Worm (Caenorhabditis elegans) whole organism, L2 larva: ENCODE results near the gene R10E11.9.

Experiments
- C34F6.9 ChIP-seq: fragments of 150-350 bp; optimal IDR thresholded peaks from 2 replicates; lab custom pipeline; 2014; ENCODE audit warnings: missing biosample characterization, missing genetic modification characterization
- F13H6.1 ChIP-seq: sonication (generic microtip); optimal IDR thresholded peaks from 2 replicates; lab custom pipeline; 2016; ENCODE audit warnings: missing genetic modification characterization, missing compliant biosample characterization
- R02D3.7 ChIP-seq: fragments of 150-350 bp; optimal IDR thresholded peaks from 2 replicates; lab custom pipeline; 2014; ENCODE audit warnings: missing biosample characterization, missing genetic modification characterization
- Y55F3AM.14 ChIP-seq: fragments of 200-800 bp; sonication (Bioruptor generic); optimal IDR thresholded peaks from 2 replicates; lab custom pipeline; 2018; ENCODE audit warnings: mild to moderate bottlenecking, missing genetic modification characterization, missing compliant biosample characterization
- ZK546.5 ChIP-seq: sonication (generic microtip); optimal IDR thresholded peaks from 2 replicates; lab custom pipeline; 2017; ENCODE audit warnings: missing biosample characterization, missing genetic modification characterization
- alr-1 ChIP-seq: fragments of 150-350 bp; optimal IDR thresholded peaks from 2 replicates; lab custom pipeline; 2014; ENCODE audit warnings: missing biosample characterization, missing genetic modification characterization
- aly-2 ChIP-seq: fragments of 150-350 bp; optimal IDR thresholded peaks from 2 replicates; lab custom pipeline; 2014; ENCODE audit warnings: missing biosample characterization, missing genetic modification characterization
- ama-1 ChIP-seq: fragments of 150-350 bp; optimal IDR thresholded peaks from 2 replicates; lab custom pipeline; 2018; ENCODE audit warnings: inconsistent platforms
- ceh-16 ChIP-seq: fragments of 150-350 bp; optimal IDR thresholded peaks from 2 replicates; lab custom pipeline; 2014; ENCODE audit warnings: missing biosample characterization, missing genetic modification characterization
- ceh-82 ChIP-seq: fragments of 150-350 bp; optimal IDR thresholded peaks from 2 replicates; lab custom pipeline; 2014; ENCODE audit warnings: missing biosample characterization, missing genetic modification characterization
- crh-2 ChIP-seq: sonication (generic microtip); optimal IDR thresholded peaks from 2 replicates; lab custom pipeline; 2017; ENCODE audit warnings: missing biosample characterization, missing genetic modification characterization
- dmd-4 ChIP-seq: sonication (generic microtip); optimal IDR thresholded peaks from 2 replicates; lab custom pipeline; 2017; ENCODE audit warnings: missing biosample characterization, missing genetic modification characterization
- elt-1 ChIP-seq: fragments of 150-350 bp; optimal IDR thresholded peaks from 2 replicates; lab custom pipeline; 2014; ENCODE audit warnings: missing biosample characterization, missing genetic modification characterization
- elt-3 ChIP-seq: sonication (generic microtip); optimal IDR thresholded peaks from 2 replicates; lab custom pipeline; 2017; ENCODE audit warnings: missing biosample characterization, missing genetic modification characterization
- fos-1 ChIP-seq: fragments of 150-350 bp; optimal IDR thresholded peaks from 2 replicates; lab custom pipeline; 2014; ENCODE audit warnings: missing biosample characterization, missing genetic modification characterization
- gmeb-1 ChIP-seq: fragments of 150-350 bp; optimal IDR thresholded peaks from 2 replicates; lab custom pipeline; 2014; ENCODE audit warnings: missing biosample characterization, missing genetic modification characterization
- lin-11 ChIP-seq: fragments of 150-350 bp; sonication (generic microtip); optimal IDR thresholded peaks from 2 replicates; lab custom pipeline; 2014; ENCODE audit warnings: missing biosample characterization, missing genetic modification characterization, inconsistent platforms, mixed read lengths
- lin-13 ChIP-seq: fragments of 150-350 bp; optimal IDR thresholded peaks from 2 replicates; lab custom pipeline; 2014; ENCODE audit warnings: missing biosample characterization, missing genetic modification reagents, missing genetic modification characterization
- lin-39 ChIP-seq: fragments of 150-350 bp; optimal IDR thresholded peaks from 2 replicates; lab custom pipeline; 2014; ENCODE audit warnings: missing biosample characterization, missing genetic modification reagents, missing genetic modification characterization
- lsy-2 ChIP-seq, 2 experiments: fragments of 150-350 bp in 1 of 2; sonication (generic microtip) in 1 of 2; optimal IDR thresholded peaks; 2 replicates each; lab custom pipeline; 2014 to 2017; ENCODE audit warnings: missing biosample characterization in 2 of 2, missing genetic modification characterization in 2 of 2
- mab-5 ChIP-seq: fragments of 150-350 bp; optimal IDR thresholded peaks from 2 replicates; lab custom pipeline; 2014; ENCODE audit warnings: missing biosample characterization, missing genetic modification characterization
- mdl-1 ChIP-seq, 2 experiments: fragments of 150-350 bp in 1 of 2; sonication (generic microtip) in 1 of 2; optimal IDR thresholded peaks; 2 replicates each; lab custom pipeline; 2017; ENCODE audit warnings: missing biosample characterization in 2 of 2, missing genetic modification characterization in 2 of 2
- nhr-10 ChIP-seq: sonication (generic microtip); optimal IDR thresholded peaks from 2 replicates; lab custom pipeline; 2017; ENCODE audit warnings: missing biosample characterization, missing genetic modification characterization
- nhr-11 ChIP-seq: fragments of 150-350 bp; optimal IDR thresholded peaks from 2 replicates; lab custom pipeline; 2014; ENCODE audit warnings: missing biosample characterization, missing genetic modification characterization
- nhr-12 ChIP-seq: fragments of 150-350 bp; optimal IDR thresholded peaks from 2 replicates; lab custom pipeline; 2014; ENCODE audit warnings: missing biosample characterization, missing genetic modification characterization
- nhr-129 ChIP-seq: fragments of 150-350 bp; optimal IDR thresholded peaks from 2 replicates; lab custom pipeline; 2014; ENCODE audit warnings: missing biosample characterization, missing genetic modification characterization
- nhr-21 ChIP-seq: fragments of 150-350 bp; optimal IDR thresholded peaks from 2 replicates; lab custom pipeline; 2014; ENCODE audit warnings: missing biosample characterization, missing genetic modification characterization
- nhr-23 ChIP-seq: fragments of 150-350 bp; optimal IDR thresholded peaks from 2 replicates; lab custom pipeline; 2014; ENCODE audit warnings: missing biosample characterization, missing genetic modification reagents, missing genetic modification characterization
- nhr-25 ChIP-seq: fragments of 150-350 bp; sonication (generic microtip); optimal IDR thresholded peaks from 3 replicates; lab custom pipeline; 2014; ENCODE audit warnings: missing biosample characterization, missing genetic modification characterization
- nhr-77 ChIP-seq: fragments of 150-350 bp; optimal IDR thresholded peaks from 2 replicates; lab custom pipeline; 2014; ENCODE audit warnings: missing biosample characterization, missing genetic modification characterization
- peb-1 ChIP-seq: fragments of 150-350 bp; optimal IDR thresholded peaks from 2 replicates; lab custom pipeline; 2014; ENCODE audit warnings: missing biosample characterization, missing genetic modification characterization
- skn-1 ChIP-seq: sonication (generic microtip); optimal IDR thresholded peaks from 2 replicates; lab custom pipeline; 2017; ENCODE audit warnings: missing biosample characterization, missing genetic modification characterization
- sma-3 ChIP-seq: sonication (generic microtip); optimal IDR thresholded peaks from 2 replicates; lab custom pipeline; 2016; ENCODE audit warnings: missing genetic modification reagents, missing genetic modification characterization, missing compliant biosample characterization
- sma-9 ChIP-seq, 2 experiments: fragments of 150-350 bp in 1 of 2; sonication (generic microtip) in 1 of 2; optimal IDR thresholded peaks; 2 replicates each; lab custom pipeline; 2014 to 2016; ENCODE audit warnings: missing genetic modification characterization in 2 of 2, mild to moderate bottlenecking in 1 of 2, missing biosample characterization in 1 of 2, missing compliant biosample characterization in 1 of 2, missing genetic modification reagents in 1 of 2, moderate library complexity in 1 of 2
- snpc-4 ChIP-seq: fragments of 150-350 bp; optimal IDR thresholded peaks from 2 replicates; lab custom pipeline; 2014; ENCODE audit warnings: missing biosample characterization, missing genetic modification characterization
- unc-39 ChIP-seq: fragments of 150-350 bp; optimal IDR thresholded peaks from 2 replicates; lab custom pipeline; 2014; ENCODE audit warnings: missing biosample characterization, missing genetic modification characterization
- unc-55 ChIP-seq: fragments of 150-350 bp; sonication (generic microtip); optimal IDR thresholded peaks from 3 replicates; lab custom pipeline; 2014; ENCODE audit warnings: missing biosample characterization, missing genetic modification reagents, missing genetic modification characterization
- unc-62 ChIP-seq: fragments of 150-350 bp; optimal IDR thresholded peaks from 2 replicates; lab custom pipeline; 2014; ENCODE audit warnings: missing biosample characterization, missing genetic modification reagents, missing genetic modification characterization
- zag-1 ChIP-seq: fragments of 150-350 bp; optimal IDR thresholded peaks from 2 replicates; lab custom pipeline; 2014; ENCODE audit warnings: missing biosample characterization, missing genetic modification characterization
- ztf-1 ChIP-seq: fragments of 200-800 bp; sonication (Bioruptor generic); conservative IDR thresholded peaks from 2 replicates; pipeline ENCODE4 v1.3.6; 2022; ENCODE audit warnings: missing genetic modification characterization, missing compliant biosample characterization
- ztf-11 ChIP-seq: sonication (generic microtip); optimal IDR thresholded peaks from 2 replicates; lab custom pipeline; 2017; ENCODE audit warnings: missing biosample characterization, missing genetic modification characterization
- ztf-4 ChIP-seq: fragments of 150-350 bp; optimal IDR thresholded peaks from 2 replicates; lab custom pipeline; 2014; ENCODE audit warnings: missing biosample characterization, missing genetic modification characterization

Gene R10E11.9

DNA sequence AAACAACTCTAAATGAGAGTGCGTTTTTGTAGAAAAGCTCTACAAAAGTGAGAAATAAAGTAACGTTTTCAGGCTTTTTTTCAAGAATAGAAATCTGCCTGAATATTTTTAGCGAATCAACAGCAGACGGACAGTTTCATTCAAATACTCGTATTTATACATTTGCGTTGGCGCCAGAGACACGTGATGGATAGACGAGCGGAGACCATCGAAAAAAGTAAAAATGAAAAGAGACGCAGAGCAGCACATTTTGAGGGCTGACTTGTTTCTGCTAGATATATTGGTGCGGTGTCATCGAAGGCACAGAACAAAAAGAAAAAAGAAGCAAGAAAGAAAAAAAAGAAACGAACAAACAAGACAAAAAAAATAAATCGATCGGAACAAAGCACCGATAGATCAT is 32.6 kb upstream of the R10E11.9 start (continued):
- no peak for TF ChIP-seq nhr-77
- peak; percentile 34 for TF ChIP-seq unc-55

DNA sequence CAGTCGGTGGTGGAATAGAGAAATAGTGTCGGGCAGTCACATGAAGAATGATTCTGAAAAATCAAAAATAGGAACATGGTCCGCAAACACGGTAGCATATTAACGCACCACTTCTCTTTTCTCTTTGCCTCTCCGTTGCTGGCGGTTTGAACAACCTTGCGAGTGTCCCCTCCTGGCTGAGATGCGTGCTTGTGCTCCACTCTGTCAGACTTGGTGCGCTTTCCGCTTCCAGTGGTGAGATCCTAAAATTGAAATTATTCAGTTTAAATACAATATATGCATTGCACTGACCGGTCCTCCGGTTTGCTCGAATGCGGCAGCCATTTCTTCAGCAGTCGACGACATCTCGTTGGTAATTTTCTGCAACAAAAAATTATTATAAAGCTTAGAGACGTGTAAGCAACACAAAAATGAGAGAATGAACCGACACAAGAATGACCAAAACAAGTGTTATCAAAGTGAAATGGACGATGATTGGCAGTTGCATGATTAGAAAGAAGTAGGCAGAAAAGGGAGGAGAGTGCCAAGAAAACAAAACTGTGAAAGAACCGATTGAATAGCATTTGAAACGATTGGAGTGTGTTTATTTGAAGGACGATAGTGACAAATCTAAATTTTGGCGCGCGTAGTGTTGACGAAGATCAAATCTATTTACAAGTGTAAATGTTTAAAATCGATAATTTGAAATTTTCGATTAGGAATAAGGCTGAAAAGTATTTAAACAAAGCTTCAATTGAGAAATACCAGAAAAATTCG is 31.8 kb upstream of the R10E11.9 start, which contains the start of gene ZK632.9:
Gene ZK632.9, minus strand, starts transcription at position 360 of the 756 bp plus-strand sequence.
- TF ChIP-seq nhr-21 (tag; lab: Kevin White, UChicago), result peak; percentile 8
- no peak for TF ChIP-seq ZK546.5 (tag; lab: Kevin White, UChicago)
- no peak for TF ChIP-seq ceh-82 (tag; lab: Kevin White, UChicago)
- no peak for TF ChIP-seq nhr-11
- TF ChIP-seq sma-3 (GFP tag; lab: Kevin White, UChicago), result no peak
- TF ChIP-seq nhr-10 (tag; lab: Kevin White, UChicago), result peak; percentile 7
- TF ChIP-seq ztf-4 (tag; lab: Kevin White, UChicago), result no peak
- TF ChIP-seq mab-5 (tag; lab: Kevin White, UChicago), result no peak
- no peak for TF ChIP-seq unc-62 (GFP tag; lab: Kevin White, UChicago)
- TF ChIP-seq nhr-12 (tag; lab: Kevin White, UChicago), result no peak
- TF ChIP-seq ztf-1 (GFP tag; lab: Robert Waterston, UW), result no peak
- no peak for TF ChIP-seq peb-1 (tag; lab: Kevin White, UChicago)
- no peak for TF ChIP-seq ama-1 (lab: Kevin White, UChicago)
- no peak for TF ChIP-seq zag-1 (tag; lab: Kevin White, UChicago)
- no peak for TF ChIP-seq R02D3.7 (tag; lab: Kevin White, UChicago)
- TF ChIP-seq nhr-25 (tag; lab: Kevin White, UChicago), result no peak
- TF ChIP-seq Y55F3AM.14 (GFP tag; lab: Kevin White, UChicago), result peak; percentile 9
- TF ChIP-seq lin-39 (tag; lab: Kevin White, UChicago), result no peak
- no peak for TF ChIP-seq elt-3
- no peak for TF ChIP-seq sma-9 (GFP tag; optimal IDR thresholded peaks at IDR 0.05; lab: Kevin White, UChicago)
- TF ChIP-seq sma-9 (tag; optimal IDR thresholded peaks at IDR 0.05; lab: Kevin White, UChicago), result no peak
- peak; percentile 11 for TF ChIP-seq unc-55
- TF ChIP-seq ztf-11 (tag; lab: Kevin White, UChicago), result no peak
- no peak for TF ChIP-seq mdl-1 (tag; optimal IDR thresholded peaks at IDR 0.05; lab: Kevin White, UChicago)
- TF ChIP-seq skn-1 (tag; lab: Kevin White, UChicago), result peak; percentile 34
- no peak for TF ChIP-seq C34F6.9 (tag; lab: Kevin White, UChicago)
- no peak for TF ChIP-seq unc-39 (tag; lab: Kevin White, UChicago)
- TF ChIP-seq aly-2 (tag; lab: Kevin White, UChicago), result no peak
- TF ChIP-seq elt-1 (tag; lab: Kevin White, UChicago), result no peak
- no peak for TF ChIP-seq snpc-4 (tag; lab: Kevin White, UChicago)
- no peak for TF ChIP-seq lin-13
- TF ChIP-seq lin-11 (tag; lab: Kevin White, UChicago), result no peak
- TF ChIP-seq nhr-129 (tag; lab: Kevin White, UChicago), result peak; percentile 32
- no peak for TF ChIP-seq nhr-23 (tag; lab: Kevin White, UChicago)
- peak; percentile 35 for TF ChIP-seq fos-1 (tag; lab: Kevin White, UChicago)
- TF ChIP-seq crh-2 (tag; lab: Kevin White, UChicago), result no peak
- TF ChIP-seq dmd-4 (tag; lab: Kevin White, UChicago), result no peak
- TF ChIP-seq alr-1 (tag; lab: Kevin White, UChicago), result no peak
- no peak for TF ChIP-seq F13H6.1 (tag; lab: Kevin White, UChicago)

DNA sequence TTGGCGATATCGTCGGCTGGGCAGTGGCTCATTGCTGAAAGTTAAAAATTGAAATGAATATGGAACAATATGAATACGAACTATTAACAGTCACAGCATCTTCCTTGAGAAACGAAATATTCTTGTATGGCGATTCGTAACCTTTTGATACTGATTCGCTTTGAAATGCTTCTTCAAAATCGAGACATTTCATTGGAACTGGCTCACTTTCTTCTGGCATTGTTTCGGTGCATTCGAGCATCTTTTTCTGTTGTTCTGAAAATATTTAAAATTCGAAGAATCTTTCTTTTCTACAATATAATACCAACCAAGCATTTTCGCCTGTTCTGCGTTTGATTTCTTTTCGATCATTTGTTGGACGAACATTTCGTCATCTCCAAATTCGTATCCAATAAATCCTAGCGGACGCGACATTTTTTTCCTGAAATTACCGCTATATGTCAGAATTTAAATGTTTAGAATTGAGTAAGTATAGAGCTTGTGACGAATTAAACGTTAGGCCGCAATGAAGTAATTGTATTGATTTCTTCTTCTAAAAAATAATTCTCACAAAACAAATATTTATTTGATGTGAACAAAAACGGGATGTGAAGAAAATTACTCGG is 31.0 kb upstream of the R10E11.9 start, which contains the start of gene lin-52:
Gene lin-52, minus strand, starts transcription at position 421 of the 605 bp plus-strand sequence.
- peak; percentile 11 for TF ChIP-seq lin-13
- TF ChIP-seq lsy-2 (tag; optimal IDR thresholded peaks at IDR 0.05; lab: Kevin White, UChicago), result peak in 1 of 2 experiments; percentile 32
- peak; percentile 67 for TF ChIP-seq ama-1 (lab: Kevin White, UChicago)
- peak; percentile 40 for TF ChIP-seq sma-3 (GFP tag; lab: Kevin White, UChicago)
- no peak for TF ChIP-seq gmeb-1 (tag; lab: Kevin White, UChicago)
- peak; percentile 78 for TF ChIP-seq ztf-4 (tag; lab: Kevin White, UChicago)
- peak; percentile 2 for TF ChIP-seq nhr-25 (tag; lab: Kevin White, UChicago)
- peak; percentile 18 for TF ChIP-seq crh-2 (tag; lab: Kevin White, UChicago)
- no peak for TF ChIP-seq ceh-16 (tag; lab: Kevin White, UChicago)
